Worm (Caenorhabditis elegans): ENCODE data around the gene C54C6.7.
A peak's percentile ranks its signal among the peaks of the same experiment; 100 is the strongest.

Gene C54C6.7

ce11 chrIII:3542105-3542504, 4.1 kb downstream of the C54C6.7 start (continued):
- no peak for TF ChIP-seq mxl-2 (GFP tag; conservative IDR thresholded peaks at IDR 0.05)
- TF ChIP-seq unc-62 (GFP tag; optimal IDR thresholded peaks at IDR 0.05 in 1 of 2) = peak in 1 of 2 experiments; percentile 70
- no peak for TF ChIP-seq unc-62 (tag; optimal IDR thresholded peaks at IDR 0.05)
- peak; percentile 16 for TF ChIP-seq mep-1 (tag; optimal IDR thresholded peaks at IDR 0.05)
- TF ChIP-seq zfp-2 (tag; optimal IDR thresholded peaks at IDR 0.05) = no peak
- TF ChIP-seq ztf-7 (tag; optimal IDR thresholded peaks at IDR 0.05) = no peak
- TF ChIP-seq gei-8 (GFP tag; optimal IDR thresholded peaks at IDR 0.05) = no peak
- TF ChIP-seq daf-16 (GFP tag; optimal IDR thresholded peaks at IDR 0.05) = no peak
- no peak for TF ChIP-seq daf-16 (tag; optimal IDR thresholded peaks at IDR 0.05)
- TF ChIP-seq mxl-3 (GFP tag; optimal IDR thresholded peaks at IDR 0.05) = no peak
- TF ChIP-seq T20F7.1 (GFP tag; optimal IDR thresholded peaks at IDR 0.05) = no peak
- peak; percentile 51 for TF ChIP-seq fkh-10 (GFP tag; optimal IDR thresholded peaks at IDR 0.05)
- TF ChIP-seq aly-2 (tag; optimal IDR thresholded peaks at IDR 0.05) = no peak
- TF ChIP-seq spr-3 (GFP tag; optimal IDR thresholded peaks at IDR 0.05) = no peak
- TF ChIP-seq nhr-76 (tag; optimal IDR thresholded peaks at IDR 0.05) = no peak
- TF ChIP-seq set-16 (GFP tag; IDR thresholded peaks at IDR 0.05) = peak; percentile 63
- TF ChIP-seq php-3 (GFP tag; IDR thresholded peaks at IDR 0.05) = no peak
- no peak for TF ChIP-seq ama-1 (optimal IDR thresholded peaks at IDR 0.05)

- TF ChIP-seq zfp-2 (tag; optimal IDR thresholded peaks at IDR 0.05) = no peak
- no peak for TF ChIP-seq F26F4.8 (GFP tag; conservative IDR thresholded peaks at IDR 0.05)
- no peak for TF ChIP-seq ceh-28 (tag; optimal IDR thresholded peaks at IDR 0.05)
- TF ChIP-seq nhr-41 (GFP tag; IDR thresholded peaks at IDR 0.05) = no peak
- no peak for TF ChIP-seq lin-38 (GFP tag; IDR thresholded peaks at IDR 0.05)
- no peak for TF ChIP-seq snpc-4 (tag; optimal IDR thresholded peaks at IDR 0.05)
- no peak for TF ChIP-seq dpl-1 (GFP tag; optimal IDR thresholded peaks at IDR 0.05)
- TF ChIP-seq nhr-77 (tag; optimal IDR thresholded peaks at IDR 0.05) = no peak
- TF ChIP-seq hlh-30 (tag; optimal IDR thresholded peaks at IDR 0.05; ENCODE audit: insufficient read depth) = no peak
- TF ChIP-seq unc-62 (GFP tag; optimal IDR thresholded peaks at IDR 0.05 in 1 of 2) = no peak
- no peak for TF ChIP-seq unc-62 (tag; optimal IDR thresholded peaks at IDR 0.05)
- no peak for TF ChIP-seq daf-16 (GFP tag; optimal IDR thresholded peaks at IDR 0.05)
- no peak for TF ChIP-seq daf-16 (tag; optimal IDR thresholded peaks at IDR 0.05)
- no peak for TF ChIP-seq ZK337.2 (GFP tag; IDR thresholded peaks at IDR 0.05)
- TF ChIP-seq vab-7 (GFP tag; IDR thresholded peaks at IDR 0.05) = no peak
These were observed 4.7 kb downstream of the C54C6.7 start, which contains the start of gene ben-1 for ce11 chrIII:3541539-3541938. Gene ben-1, minus strand, starts transcription at chrIII:3541639.

ce11 chrIII:3541093-3541492, 5.1 kb downstream of the C54C6.7 start:
- TF ChIP-seq aha-1 (tag) (peak; percentile 22), daf-16 (GFP tag; optimal IDR thresholded peaks at IDR 0.05) (no peak), daf-16 (tag; optimal IDR thresholded peaks at IDR 0.05) (no peak), hlh-30 (tag; optimal IDR thresholded peaks at IDR 0.05; ENCODE audit: insufficient read depth) (no peak), F37D6.2 (tag; optimal IDR thresholded peaks at IDR 0.05) (no peak)

- TF ChIP-seq tra-1 (GFP tag; IDR thresholded peaks at IDR 0.05) (no peak), mes-2 (tag; optimal IDR thresholded peaks at IDR 0.05; ENCODE audit: poor library complexity, severe bottlenecking) (peak; percentile 91), madf-5 (GFP tag; IDR thresholded peaks at IDR 0.05) (no peak), nhr-28 (tag; optimal IDR thresholded peaks at IDR 0.05) (peak; percentile 39), rbr-2 (tag; optimal IDR thresholded peaks at IDR 0.05) (peak; percentile 28), nhr-6 (tag; optimal IDR thresholded peaks at IDR 0.05) (peak; percentile 18), nhr-237 (tag; optimal IDR thresholded peaks at IDR 0.05) (no peak), zip-2 (tag; optimal IDR thresholded peaks at IDR 0.05) (no peak), dpl-1 (GFP tag; optimal IDR thresholded peaks at IDR 0.05) (peak; percentile 57), ZK546.5 (tag; optimal IDR thresholded peaks at IDR 0.05) (no peak), ceh-82 (tag; optimal IDR thresholded peaks at IDR 0.05) (no peak), lsy-2 (tag; optimal IDR thresholded peaks at IDR 0.05) (peak in 1 of 2 experiments; percentile 72), unc-130 (GFP tag; optimal IDR thresholded peaks at IDR 0.05) (peak; percentile 72), dmd-6 (GFP tag; IDR thresholded peaks at IDR 0.05) (peak; percentile 18; the same call in 1 of the 2 replicates), lin-38 (GFP tag; IDR thresholded peaks at IDR 0.05) (peak; percentile 94), hmg-1.1 (GFP tag; IDR thresholded peaks at IDR 0.05) (peak; percentile 59), hif-1 (tag; optimal IDR thresholded peaks at IDR 0.05) (peak in 1 of 2 experiments; percentile 68), mep-1 (tag; optimal IDR thresholded peaks at IDR 0.05) (peak; percentile 69), hlh-30 (tag; optimal IDR thresholded peaks at IDR 0.05; ENCODE audit: insufficient read depth) (peak; percentile 25), ZK337.2 (GFP tag; IDR thresholded peaks at IDR 0.05) (0 out of 2 replicates have a peak, but pooled peaks have one; percentile 33), nhr-77 (tag; optimal IDR thresholded peaks at IDR 0.05) (peak; percentile 73)
These were observed 5.8 kb downstream of the C54C6.7 start for ce11 chrIII:3540424-3540823.

Data from whole organism, L4 larva.